Worm (Caenorhabditis elegans): ENCODE data around the gene fan-1.

DNA sequence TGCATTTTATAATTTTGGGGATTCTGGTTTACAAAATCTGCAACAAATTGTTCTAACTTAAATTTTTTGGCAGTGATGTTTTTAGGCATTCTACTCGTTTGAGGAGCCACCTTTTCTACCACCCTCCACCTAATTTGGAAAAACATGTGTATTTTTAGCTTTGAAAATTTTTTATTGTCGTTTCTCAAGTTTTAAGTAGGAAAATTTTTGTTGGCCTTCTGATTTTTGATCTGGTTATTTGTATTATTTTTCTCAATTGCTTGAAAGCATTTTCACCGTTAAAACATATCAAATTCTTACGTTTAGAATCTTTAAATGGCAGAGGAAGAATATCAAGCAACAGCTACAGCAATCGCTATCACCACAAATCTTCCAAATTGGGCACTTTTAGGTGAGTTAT is 30.6 kb upstream of the fan-1 start, which contains the start of gene C01G5.7:
- TF ChIP-seq ama-1 (optimal IDR thresholded peaks at IDR 0.05) (no peak), tbx-37 (GFP tag; conservative IDR thresholded peaks at IDR 0.05) (no peak), aly-1 (tag; optimal IDR thresholded peaks at IDR 0.05) (no peak), hnd-1 (tag; optimal IDR thresholded peaks at IDR 0.05) (no peak), hmg-4 (GFP tag; optimal IDR thresholded peaks at IDR 0.05) (no peak), ceh-36 (tag; optimal IDR thresholded peaks at IDR 0.05) (no peak), ceh-13 (GFP tag; optimal IDR thresholded peaks at IDR 0.05) (no peak), flt-1 (GFP tag; IDR thresholded peaks at IDR 0.05) (no peak), tra-4 (tag; optimal IDR thresholded peaks at IDR 0.05) (no peak)
